Fruit fly (Drosophila melanogaster) whole organism, embryonic: ENCODE data around the gene CG42259.

Source experiments
- Ada2b ChIP-seq: fragments of 200-800 bp; sonication (Bioruptor generic); IDR thresholded peaks from 2 replicates; pipeline ENCODE4 v1.3.6; 2022; ENCODE audit warnings: missing biosample characterization, missing genetic modification characterization
- CG10274 ChIP-seq: fragments of 200-800 bp; sonication (Bioruptor generic); optimal IDR thresholded peaks from 3 replicates; lab custom pipeline; 2017; ENCODE audit warnings: missing biosample characterization, mild to moderate bottlenecking, missing genetic modification characterization
- CG12155 ChIP-seq: fragments of 200-800 bp; sonication (Bioruptor generic); optimal IDR thresholded peaks from 3 replicates; lab custom pipeline; 2016; ENCODE audit warnings: missing biosample characterization, missing genetic modification characterization
- CG12299 ChIP-seq: fragments of 200-800 bp; sonication (Bioruptor generic); optimal IDR thresholded peaks from 2 replicates; lab custom pipeline; 2018; ENCODE audit warnings: missing biosample characterization, mild to moderate bottlenecking, missing genetic modification characterization
- CG13424 ChIP-seq: fragments of 200-800 bp; sonication (Bioruptor generic); optimal IDR thresholded peaks from 2 replicates; lab custom pipeline; 2019; ENCODE audit warnings: missing biosample characterization, mild to moderate bottlenecking, missing genetic modification characterization, moderate library complexity
- CG13624 ChIP-seq: fragments of 200-800 bp; sonication (Bioruptor generic); optimal IDR thresholded peaks from 2 replicates; lab custom pipeline; 2016; ENCODE audit warnings: missing biosample characterization, missing genetic modification characterization
- CG15479 ChIP-seq: fragments of 200-800 bp; sonication (Bioruptor generic); optimal IDR thresholded peaks from 3 replicates; lab custom pipeline; 2019; ENCODE audit warnings: missing biosample characterization, mild to moderate bottlenecking, missing genetic modification characterization, moderate library complexity
- CG1603 ChIP-seq: fragments of 200-800 bp; sonication (Bioruptor generic); optimal IDR thresholded peaks from 2 replicates; lab custom pipeline; 2019; ENCODE audit warnings: missing biosample characterization, mild to moderate bottlenecking, missing genetic modification characterization, moderate library complexity
- CG17802 ChIP-seq: fragments of 200-800 bp; sonication (Bioruptor generic); optimal IDR thresholded peaks from 2 replicates; lab custom pipeline; 2018; ENCODE audit warnings: missing biosample characterization, mild to moderate bottlenecking, missing genetic modification characterization, moderate library complexity
- CG17829 ChIP-seq: fragments of 200-800 bp; optimal IDR thresholded peaks from 2 replicates; lab custom pipeline; 2019; ENCODE audit warnings: missing biosample characterization, mild to moderate bottlenecking, missing genetic modification characterization, moderate library complexity
- CG5180 ChIP-seq: fragments of 200-800 bp; sonication (Bioruptor generic); optimal IDR thresholded peaks from 3 replicates; lab custom pipeline; 2017; ENCODE audit warnings: missing biosample characterization, missing genetic modification characterization, mild to moderate bottlenecking, moderate library complexity, missing genetic modification reagents
- CG6765 ChIP-seq: fragments of 200-800 bp; sonication (Bioruptor generic); optimal IDR thresholded peaks from 3 replicates; lab custom pipeline; 2017; ENCODE audit warnings: missing biosample characterization, mild to moderate bottlenecking, missing genetic modification characterization
- CG6791 ChIP-seq: fragments of 200-800 bp; sonication (Bioruptor generic); IDR thresholded peaks from 3 replicates; pipeline ENCODE4 v1.3.6; 2022; ENCODE audit warnings: missing biosample characterization, missing genetic modification characterization; ENCODE audit not compliant: partially characterized antibody
- CG8944 ChIP-seq: fragments of 200-800 bp; sonication (Bioruptor generic); optimal IDR thresholded peaks from 3 replicates; lab custom pipeline; 2016; ENCODE audit warnings: missing biosample characterization, missing genetic modification characterization
- CG9797 ChIP-seq: fragments of 200-800 bp; sonication (Bioruptor generic); optimal IDR thresholded peaks from 3 replicates; lab custom pipeline; 2018; ENCODE audit warnings: missing biosample characterization, mild to moderate bottlenecking, missing genetic modification characterization
- D ChIP-seq, 2 experiments: fragments of 200-800 bp in 1 of 2; fragments of >200 bp in 1 of 2; sonication (Bioruptor generic) in 1 of 2; optimal IDR thresholded peaks; 2 replicates in 1 of 2; 3 replicates in 1 of 2; lab custom pipeline; 2017; ENCODE audit warnings: mild to moderate bottlenecking in 1 of 2, missing biosample characterization in 1 of 2, missing genetic modification characterization in 1 of 2, missing genetic modification reagents in 1 of 2
- D19B ChIP-seq: fragments of 200-800 bp; sonication (Bioruptor generic); optimal IDR thresholded peaks from 2 replicates; lab custom pipeline; 2017; ENCODE audit warnings: missing biosample characterization, mild to moderate bottlenecking, missing genetic modification characterization
- Dek ChIP-seq: fragments of 200-800 bp; sonication (Bioruptor generic); optimal IDR thresholded peaks from 3 replicates; lab custom pipeline; 2019; ENCODE audit warnings: missing biosample characterization, mild to moderate bottlenecking, missing genetic modification characterization, moderate library complexity
- Dll ChIP-seq: fragments of 200-800 bp; sonication (Bioruptor generic); IDR thresholded peaks from 4 replicates; pipeline ENCODE4 v1.3.6; 2022; ENCODE audit warnings: missing biosample characterization, missing genetic modification characterization; ENCODE audit not compliant: partially characterized antibody
- Hey ChIP-seq: fragments of 200-800 bp; sonication (Bioruptor generic); optimal IDR thresholded peaks from 3 replicates; lab custom pipeline; 2018; ENCODE audit warnings: missing biosample characterization, mild to moderate bottlenecking, missing genetic modification characterization
- Jarid2 ChIP-seq: fragments of 200-800 bp; sonication (Bioruptor generic); optimal IDR thresholded peaks from 3 replicates; lab custom pipeline; 2017; ENCODE audit warnings: mild to moderate bottlenecking, missing biosample characterization, missing genetic modification reagents, missing genetic modification characterization
- MTF-1 ChIP-seq: fragments of 200-800 bp; sonication (Bioruptor generic); optimal IDR thresholded peaks from 2 replicates; lab custom pipeline; 2018; ENCODE audit warnings: missing biosample characterization, mild to moderate bottlenecking, missing genetic modification characterization, borderline replicate concordance
- Myb ChIP-seq: fragments of 200-800 bp; sonication (Bioruptor generic); optimal IDR thresholded peaks from 2 replicates; lab custom pipeline; 2016; ENCODE audit warnings: missing biosample characterization, missing genetic modification characterization
- Optix ChIP-seq: fragments of 200-800 bp; sonication (Bioruptor generic); IDR thresholded peaks from 3 replicates; pipeline ENCODE4 v1.3.6; 2022; ENCODE audit warnings: missing biosample characterization, missing genetic modification characterization
- Rfx ChIP-seq: fragments of 200-800 bp; sonication (Bioruptor generic); IDR thresholded peaks from 2 replicates; pipeline ENCODE4 v1.3.6; 2022; ENCODE audit warnings: missing biosample characterization, missing genetic modification characterization
- Side ChIP-seq: fragments of 200-800 bp; sonication (Bioruptor generic); optimal IDR thresholded peaks from 2 replicates; lab custom pipeline; 2016; ENCODE audit warnings: missing biosample characterization, missing genetic modification characterization
- amos ChIP-seq: fragments of 200-800 bp; sonication (Bioruptor generic); IDR thresholded peaks from 2 replicates; pipeline ENCODE4 v1.3.6; 2022; ENCODE audit warnings: missing biosample characterization, missing genetic modification characterization; ENCODE audit not compliant: partially characterized antibody
- ato ChIP-seq: fragments of 200-800 bp; sonication (Bioruptor generic); IDR thresholded peaks from 2 replicates; pipeline ENCODE4 v1.3.6; 2022; ENCODE audit warnings: missing biosample characterization, missing genetic modification characterization; ENCODE audit not compliant: partially characterized antibody
- bowl ChIP-seq: fragments of 200-800 bp; sonication (Bioruptor generic); IDR thresholded peaks from 2 replicates; pipeline ENCODE4 v1.3.6; 2022; ENCODE audit warnings: missing biosample characterization, missing genetic modification characterization
- dm ChIP-seq: fragments of 200-800 bp; sonication (Bioruptor generic); optimal IDR thresholded peaks from 3 replicates; lab custom pipeline; 2016; ENCODE audit warnings: missing biosample characterization, missing genetic modification characterization
- dmrt11E ChIP-seq: fragments of 200-800 bp; sonication (Bioruptor generic); optimal IDR thresholded peaks from 3 replicates; lab custom pipeline; 2018; ENCODE audit warnings: missing biosample characterization, mild to moderate bottlenecking, missing genetic modification characterization, moderate library complexity
- dmrt99B ChIP-seq: fragments of 200-800 bp; sonication (Bioruptor generic); optimal IDR thresholded peaks from 2 replicates; lab custom pipeline; 2018; ENCODE audit warnings: missing biosample characterization, mild to moderate bottlenecking, missing genetic modification characterization, moderate library complexity
- eyg ChIP-seq: fragments of 200-800 bp; sonication (Bioruptor generic); optimal IDR thresholded peaks from 3 replicates; lab custom pipeline; 2016; ENCODE audit warnings: missing biosample characterization, missing genetic modification characterization
- fd3F ChIP-seq: fragments of 200-800 bp; sonication (Bioruptor generic); optimal IDR thresholded peaks from 2 replicates; lab custom pipeline; 2018; ENCODE audit warnings: missing biosample characterization, mild to moderate bottlenecking, missing genetic modification characterization, moderate library complexity
- gce ChIP-seq: fragments of 200-800 bp; sonication (Bioruptor generic); IDR thresholded peaks from 3 replicates; pipeline ENCODE4 v1.3.6; 2022; ENCODE audit warnings: missing biosample characterization, missing genetic modification characterization
- h ChIP-seq: fragments of >200 bp; optimal IDR thresholded peaks from 2 replicates; lab custom pipeline; 2017
- knrl ChIP-seq: fragments of 200-800 bp; sonication (Bioruptor generic); IDR thresholded peaks from 3 replicates; pipeline ENCODE4 v1.3.6; 2022; ENCODE audit warnings: missing biosample characterization, missing genetic modification characterization; ENCODE audit not compliant: partially characterized antibody
- nerfin-1 ChIP-seq: fragments of 200-800 bp; sonication (Bioruptor generic); optimal IDR thresholded peaks from 3 replicates; lab custom pipeline; 2019; ENCODE audit warnings: missing biosample characterization, mild to moderate bottlenecking, missing genetic modification characterization, moderate library complexity
- pb ChIP-seq: fragments of 200-800 bp; sonication (Bioruptor generic); optimal IDR thresholded peaks from 3 replicates; lab custom pipeline; 2016; ENCODE audit warnings: missing biosample characterization, missing genetic modification characterization
- psq ChIP-seq: fragments of 200-800 bp; sonication (Bioruptor generic); optimal IDR thresholded peaks from 2 replicates; lab custom pipeline; 2017; ENCODE audit warnings: missing biosample characterization, missing genetic modification characterization
- pzg ChIP-seq: fragments of 200-800 bp; sonication (Bioruptor generic); optimal IDR thresholded peaks from 3 replicates; lab custom pipeline; 2018; ENCODE audit warnings: missing biosample characterization, mild to moderate bottlenecking, missing genetic modification characterization, moderate library complexity
- slp2 ChIP-seq: fragments of 200-800 bp; sonication (Bioruptor generic); optimal IDR thresholded peaks from 2 replicates; lab custom pipeline; 2016; ENCODE audit warnings: missing biosample characterization, missing genetic modification characterization
- sqz ChIP-seq: fragments of 200-800 bp; sonication (Bioruptor generic); optimal IDR thresholded peaks from 3 replicates; lab custom pipeline; 2018; ENCODE audit warnings: missing biosample characterization, mild to moderate bottlenecking, missing genetic modification characterization
- ssp ChIP-seq: fragments of 200-800 bp; sonication (Bioruptor generic); IDR thresholded peaks from 2 replicates; pipeline ENCODE4 v1.3.6; 2022; ENCODE audit warnings: missing biosample characterization, missing genetic modification characterization
- tll ChIP-seq, 2 experiments: fragments of 200-800 bp in 1 of 2; fragments of >200 bp in 1 of 2; sonication (Bioruptor generic) in 1 of 2; optimal IDR thresholded peaks; 2 replicates each; lab custom pipeline; 2017 to 2019; ENCODE audit warnings: missing biosample characterization in 2 of 2, missing genetic modification characterization in 2 of 2, mild to moderate bottlenecking in 1 of 2, moderate library complexity in 1 of 2
- trem ChIP-seq: fragments of 200-800 bp; optimal IDR thresholded peaks from 3 replicates; lab custom pipeline; 2019; ENCODE audit warnings: missing biosample characterization, mild to moderate bottlenecking, missing genetic modification characterization, moderate library complexity
- unc-4 ChIP-seq: fragments of 200-800 bp; sonication (Bioruptor generic); IDR thresholded peaks from 2 replicates; pipeline ENCODE4 v1.3.6; 2022; ENCODE audit warnings: missing biosample characterization, missing genetic modification characterization; ENCODE audit not compliant: partially characterized antibody
- zfh2 ChIP-seq: fragments of 200-800 bp; sonication (Bioruptor generic); optimal IDR thresholded peaks from 2 replicates; lab custom pipeline; 2016; ENCODE audit warnings: missing biosample characterization, missing genetic modification characterization

The CG42259 gene

DNA sequence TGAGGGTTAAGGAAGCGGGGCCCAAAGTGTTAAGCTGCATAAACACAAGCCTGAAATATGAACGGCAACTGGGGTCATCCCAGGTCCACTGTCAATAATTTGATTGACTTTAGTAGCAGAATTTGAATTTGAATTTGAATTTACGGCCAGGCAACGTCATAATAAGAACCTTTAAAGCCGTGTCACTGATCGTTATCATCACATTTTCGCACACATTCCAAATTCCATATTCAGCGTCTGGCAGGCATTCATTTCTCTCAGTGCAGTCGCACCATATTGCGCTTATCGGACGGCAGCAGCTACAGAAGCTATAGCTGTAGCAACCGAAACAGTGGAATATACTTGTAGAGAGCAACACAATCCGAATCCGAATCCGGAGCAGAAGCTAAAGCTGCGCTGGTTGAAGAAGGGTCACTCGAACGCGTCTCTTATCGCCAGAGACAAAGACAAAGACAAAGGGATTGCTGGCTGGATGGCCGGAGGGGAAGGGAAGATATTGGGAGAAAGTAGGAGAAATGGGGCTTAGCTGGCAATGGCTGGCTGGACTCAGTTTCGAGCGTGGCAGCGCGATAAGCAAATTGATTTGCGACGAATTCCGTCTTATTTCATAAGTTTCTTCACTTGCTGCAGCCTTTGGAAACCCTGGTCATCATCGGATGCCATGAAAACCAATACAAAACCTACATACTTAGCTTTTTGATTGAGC, 6.8 kb downstream of the CG42259 start (continued):
- no peak for TF ChIP-seq CG15479 (GFP tag; lab: Kevin White, UChicago)
- peak; percentile 34 for TF ChIP-seq CG13424 (tag; lab: Kevin White, UChicago)
- no peak for TF ChIP-seq zfh2 (GFP tag; lab: Kevin White, UChicago)
- no peak for TF ChIP-seq slp2
- TF ChIP-seq D (optimal IDR thresholded peaks at IDR 0.05; lab: Kevin White, UChicago), result no peak
- peak; percentile 18 for TF ChIP-seq D (GFP tag; optimal IDR thresholded peaks at IDR 0.05; lab: Kevin White, UChicago)
- peak; percentile 20 for TF ChIP-seq CG5180 (GFP tag; lab: Kevin White, UChicago)
- TF ChIP-seq ssp (GFP tag; lab: Robert Waterston, UW), result peak; percentile 33; the same call in 1 of the 2 replicates
- peak; percentile 45; the same call in 1 of the 3 replicates for TF ChIP-seq Optix (GFP tag; lab: Robert Waterston, UW)
- TF ChIP-seq Hey (tag; lab: Kevin White, UChicago), result no peak
- peak; percentile 10 for TF ChIP-seq Myb (GFP tag; lab: Kevin White, UChicago)
- TF ChIP-seq dmrt99B, result peak; percentile 57
- TF ChIP-seq bowl, result no peak
- TF ChIP-seq Dek (tag; lab: Kevin White, UChicago), result no peak
- peak; percentile 7 for TF ChIP-seq nerfin-1 (tag; lab: Kevin White, UChicago)
- TF ChIP-seq trem, result peak; percentile 20
- TF ChIP-seq Side (GFP tag; lab: Kevin White, UChicago), result peak; percentile 31
- TF ChIP-seq eyg (GFP tag; lab: Kevin White, UChicago), result no peak
- no peak for TF ChIP-seq fd3F (GFP tag; lab: Kevin White, UChicago)
- peak; percentile 52 for TF ChIP-seq dmrt11E (tag; lab: Kevin White, UChicago)
- TF ChIP-seq pb (GFP tag; lab: Kevin White, UChicago), result no peak
- no peak for TF ChIP-seq h (lab: Kevin White, UChicago)
- TF ChIP-seq Jarid2 (GFP tag; lab: Kevin White, UChicago), result no peak
- TF ChIP-seq tll (GFP tag; optimal IDR thresholded peaks at IDR 0.05; lab: Kevin White, UChicago), result no peak
- no peak for TF ChIP-seq knrl (GFP tag; lab: Robert Waterston, UW)
- peak; percentile 7 for TF ChIP-seq CG17802
- TF ChIP-seq CG6765 (GFP tag; lab: Kevin White, UChicago), result no peak
- no peak for TF ChIP-seq Ada2b (GFP tag; lab: Robert Waterston, UW)
- no peak for TF ChIP-seq CG13624 (GFP tag; lab: Kevin White, UChicago)
- no peak for TF ChIP-seq D19B (GFP tag; lab: Kevin White, UChicago)
- no peak for TF ChIP-seq amos (GFP tag; lab: Robert Waterston, UW)
- no peak for TF ChIP-seq psq
- TF ChIP-seq Rfx (GFP tag; lab: Robert Waterston, UW), result no peak
- TF ChIP-seq unc-4 (GFP tag; lab: Robert Waterston, UW), result no peak
- no peak for TF ChIP-seq sqz (GFP tag; lab: Kevin White, UChicago)
- TF ChIP-seq CG12155 (GFP tag; lab: Kevin White, UChicago), result no peak
- TF ChIP-seq pzg (GFP tag; lab: Kevin White, UChicago), result no peak
- no peak for TF ChIP-seq dm (GFP tag; lab: Kevin White, UChicago)
- peak; percentile 29 for TF ChIP-seq CG17829 (tag; lab: Kevin White, UChicago)
- TF ChIP-seq CG12299 (tag; lab: Kevin White, UChicago), result no peak
- peak; percentile 77 for TF ChIP-seq CG1603 (tag; lab: Kevin White, UChicago)
- TF ChIP-seq CG6791 (GFP tag; lab: Robert Waterston, UW), result no peak
- TF ChIP-seq CG8944 (GFP tag; lab: Kevin White, UChicago), result peak; percentile 24
- no peak for TF ChIP-seq CG10274 (GFP tag; lab: Kevin White, UChicago)
- no peak for TF ChIP-seq MTF-1 (GFP tag; lab: Kevin White, UChicago)
- no peak for TF ChIP-seq ato
- TF ChIP-seq CG9797 (GFP tag; lab: Kevin White, UChicago), result no peak
- TF ChIP-seq gce (GFP tag; lab: Robert Waterston, UW), result 0 out of 3 replicates have a peak, but pooled peaks have one; percentile 24
- no peak for TF ChIP-seq Dll (GFP tag; lab: Robert Waterston, UW)
